Worm (Caenorhabditis elegans): ENCODE measurements around the gene cest-34.

The cest-34 gene

DNA sequence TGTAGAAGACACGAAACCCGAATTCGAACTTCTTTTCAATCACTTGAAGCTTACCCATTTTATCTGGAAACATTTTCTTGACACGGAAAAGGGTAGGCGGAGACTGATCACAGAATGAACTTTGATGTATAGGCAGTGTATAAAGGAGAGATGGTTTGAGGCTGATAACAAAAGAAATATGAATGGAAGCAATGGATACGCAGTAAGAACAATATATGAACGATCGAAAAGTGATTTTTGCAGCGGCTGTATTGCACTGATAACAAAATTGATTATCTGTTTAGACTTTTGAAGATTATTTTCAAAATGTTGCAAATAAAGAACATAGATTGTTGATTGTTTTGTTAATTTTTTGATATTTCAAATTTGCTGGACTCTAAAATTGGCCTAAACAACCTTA, 10.8 kb upstream of the cest-34 start, which contains the start of gene pmp-5:
Gene pmp-5, minus strand, starts transcription at position 63 of the 400 bp plus-strand sequence.
- TF ChIP-seq jun-1 (tag; optimal IDR thresholded peaks at IDR 0.05) (peak; percentile 14), pqm-1 (tag; optimal IDR thresholded peaks at IDR 0.05) (peak; percentile 83), R02D3.7 (tag; optimal IDR thresholded peaks at IDR 0.05) (no peak), elt-2 (tag; optimal IDR thresholded peaks at IDR 0.05) (peak; percentile 89), ceh-16 (tag; optimal IDR thresholded peaks at IDR 0.05) (no peak), eor-1 (tag; optimal IDR thresholded peaks at IDR 0.05) (no peak), elt-3 (tag; optimal IDR thresholded peaks at IDR 0.05) (no peak), nfya-1 (tag; optimal IDR thresholded peaks at IDR 0.05; ENCODE audit: insufficient read depth) (no peak), unc-39 (tag; optimal IDR thresholded peaks at IDR 0.05) (no peak)

DNA sequence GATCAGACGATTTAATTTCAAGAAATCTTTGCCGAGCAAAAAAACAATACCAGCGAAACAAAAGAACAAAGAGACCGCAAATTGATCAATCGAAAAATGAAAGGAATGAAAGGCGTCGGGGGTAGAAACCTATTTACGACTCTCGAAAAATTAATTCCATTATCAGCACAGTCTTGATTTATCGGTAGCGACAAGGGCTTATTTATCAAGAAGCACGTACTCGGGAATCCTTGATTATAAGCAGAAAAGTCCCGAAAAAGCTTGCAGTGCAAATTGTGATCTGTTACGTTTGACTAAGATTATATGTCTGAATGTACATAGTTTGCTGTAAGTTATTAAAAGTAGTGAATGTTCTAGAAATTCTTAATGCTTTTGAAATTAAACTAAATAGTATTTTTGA, 10.0 kb upstream of the cest-34 start:
- TF ChIP-seq pqm-1 (tag; optimal IDR thresholded peaks at IDR 0.05) (peak; percentile 76), jun-1 (tag; optimal IDR thresholded peaks at IDR 0.05) (no peak), elt-2 (tag; optimal IDR thresholded peaks at IDR 0.05) (peak; percentile 58)

DNA sequence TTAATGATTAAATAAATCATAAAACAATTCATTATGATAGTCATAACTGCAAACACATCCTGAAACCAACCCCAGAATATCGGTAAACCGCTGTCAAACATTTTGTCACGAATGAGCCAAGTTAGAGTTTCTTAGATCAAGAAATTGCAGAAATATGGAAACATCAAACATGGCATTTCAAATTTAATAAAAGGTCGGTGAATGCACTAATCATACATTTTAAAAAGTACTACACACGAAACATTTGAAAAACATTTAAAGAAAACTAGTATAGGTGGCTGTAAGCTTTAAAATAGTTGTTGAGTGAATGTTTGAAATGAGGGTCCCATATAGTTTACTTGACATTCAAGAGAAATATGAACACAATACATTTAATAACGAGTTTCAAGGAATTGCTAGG, 7.9 kb upstream of the cest-34 start, which contains the start of gene str-180:
Gene str-180, minus strand, starts transcription at position 101 of the 400 bp plus-strand sequence.
- no peak for TF ChIP-seq jun-1 (tag; optimal IDR thresholded peaks at IDR 0.05)
- no peak for TF ChIP-seq nhr-67 (tag; optimal IDR thresholded peaks at IDR 0.05)
- no peak for TF ChIP-seq zag-1 (tag; optimal IDR thresholded peaks at IDR 0.05)
- TF ChIP-seq snpc-4 (tag; optimal IDR thresholded peaks at IDR 0.05): no peak
- TF ChIP-seq ZK546.5 (tag; optimal IDR thresholded peaks at IDR 0.05): no peak
- no peak for TF ChIP-seq nfya-1 (tag; optimal IDR thresholded peaks at IDR 0.05; ENCODE audit: insufficient read depth)
- no peak for TF ChIP-seq ztf-4 (tag; optimal IDR thresholded peaks at IDR 0.05)
- TF ChIP-seq daf-12 (tag; optimal IDR thresholded peaks at IDR 0.05): no peak
- TF ChIP-seq skn-1 (tag; optimal IDR thresholded peaks at IDR 0.05): no peak
- no peak for TF ChIP-seq mdl-1 (tag; optimal IDR thresholded peaks at IDR 0.05)
- TF ChIP-seq pha-4 (tag; optimal IDR thresholded peaks at IDR 0.05): no peak
- no peak for TF ChIP-seq ceh-82 (tag; optimal IDR thresholded peaks at IDR 0.05)
- no peak for TF ChIP-seq egl-5 (tag; optimal IDR thresholded peaks at IDR 0.05)
- TF ChIP-seq elt-1 (tag; optimal IDR thresholded peaks at IDR 0.05): no peak
- no peak for TF ChIP-seq sea-2 (GFP tag; optimal IDR thresholded peaks at IDR 0.05)

DNA sequence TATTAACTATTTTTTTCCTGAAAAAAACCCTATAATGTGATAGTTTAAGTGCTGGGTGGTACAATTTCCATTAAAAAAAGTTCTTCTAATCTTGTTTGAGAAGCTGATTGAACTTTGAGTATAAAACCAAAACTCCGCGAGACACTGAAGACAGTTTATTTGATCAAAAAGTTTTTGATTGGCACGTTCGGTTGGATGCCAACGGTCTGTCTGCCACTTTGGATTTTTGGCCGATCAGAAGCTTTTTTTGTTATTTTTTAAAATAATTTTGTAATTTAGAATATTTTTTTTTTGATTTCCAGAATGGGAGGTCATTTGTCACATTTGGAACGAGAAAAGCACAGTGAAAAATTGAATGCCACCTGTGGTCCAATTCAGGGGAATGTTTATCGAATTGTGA, 7.1 kb upstream of the cest-34 start, which contains the start of gene cest-28:
Gene cest-28, plus strand, starts transcription at position 301 of the 400 bp plus-strand sequence.
- TF ChIP-seq fos-1 (tag; optimal IDR thresholded peaks at IDR 0.05): no peak
- TF ChIP-seq nhr-77 (tag; optimal IDR thresholded peaks at IDR 0.05): no peak
- no peak for TF ChIP-seq ceh-28 (tag; optimal IDR thresholded peaks at IDR 0.05)
- TF ChIP-seq egl-5 (tag; optimal IDR thresholded peaks at IDR 0.05): no peak
- no peak for TF ChIP-seq snpc-4 (tag; optimal IDR thresholded peaks at IDR 0.05)
- no peak for TF ChIP-seq nhr-11 (tag; optimal IDR thresholded peaks at IDR 0.05)
- TF ChIP-seq ceh-9 (tag; optimal IDR thresholded peaks at IDR 0.05): no peak

DNA sequence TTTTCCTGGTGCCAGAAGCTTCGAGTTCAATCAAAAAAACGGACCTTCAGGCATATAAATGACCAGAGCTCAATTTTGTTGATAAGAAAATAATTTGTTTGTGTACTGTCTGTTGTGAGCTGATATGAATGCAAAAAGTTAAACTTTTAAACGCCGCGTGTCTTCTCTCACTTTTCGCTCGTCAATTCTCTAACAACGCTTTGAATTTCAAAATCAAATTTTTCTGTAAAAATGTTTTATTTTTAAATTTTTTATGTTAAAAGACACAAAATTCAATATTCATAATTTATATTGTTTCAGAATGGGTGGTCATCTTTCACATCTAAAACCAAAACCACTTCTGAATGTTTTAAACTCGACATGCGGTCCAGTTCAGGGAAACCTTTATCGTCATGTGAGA, 2.6 kb upstream of the cest-34 start, which contains the start of gene cest-31:
Gene cest-31, plus strand, starts transcription at position 301 of the 400 bp plus-strand sequence.
- TF ChIP-seq ama-1 (optimal IDR thresholded peaks at IDR 0.05) (no peak), fkh-10 (GFP tag; optimal IDR thresholded peaks at IDR 0.05) (no peak), ZK546.5 (tag; optimal IDR thresholded peaks at IDR 0.05) (no peak), pha-4 (tag; optimal IDR thresholded peaks at IDR 0.05) (no peak), nhr-77 (tag; optimal IDR thresholded peaks at IDR 0.05) (no peak), sea-2 (GFP tag; optimal IDR thresholded peaks at IDR 0.05) (no peak), R02D3.7 (tag; optimal IDR thresholded peaks at IDR 0.05) (no peak), ceh-9 (tag; optimal IDR thresholded peaks at IDR 0.05) (no peak), nhr-25 (tag; optimal IDR thresholded peaks at IDR 0.05) (no peak), jun-1 (tag; optimal IDR thresholded peaks at IDR 0.05) (no peak), ztf-11 (tag; optimal IDR thresholded peaks at IDR 0.05) (no peak), unc-39 (tag; optimal IDR thresholded peaks at IDR 0.05) (no peak), egl-27 (tag; optimal IDR thresholded peaks at IDR 0.05) (no peak), elt-2 (tag; optimal IDR thresholded peaks at IDR 0.05) (no peak), nhr-43 (tag; optimal IDR thresholded peaks at IDR 0.05; ENCODE audit: poor library complexity, severe bottlenecking) (no peak), elt-1 (tag; optimal IDR thresholded peaks at IDR 0.05) (no peak), nfya-1 (tag; optimal IDR thresholded peaks at IDR 0.05; ENCODE audit: insufficient read depth) (no peak), skn-1 (tag; optimal IDR thresholded peaks at IDR 0.05) (no peak)
